Worm (Caenorhabditis elegans) whole organism, early embryonic: Measurements from ENCODE around the gene F31E8.5.

ENCODE experiments used
- F13C5.2 ChIP-seq: sonication (generic microtip); optimal IDR thresholded peaks from 2 replicates; lab custom pipeline; 2017; ENCODE audit warnings: mild to moderate bottlenecking, missing genetic modification characterization, inconsistent platforms, missing compliant biosample characterization
- ama-1 ChIP-seq: fragments of 150-350 bp; optimal IDR thresholded peaks from 2 replicates; lab custom pipeline; 2014
- ceh-13 ChIP-seq: fragments of 200-800 bp; sonication (Bioruptor generic); optimal IDR thresholded peaks from 2 replicates; lab custom pipeline; 2018; ENCODE audit warnings: mild to moderate bottlenecking, missing genetic modification characterization, missing compliant biosample characterization
- ets-7 ChIP-seq: sonication (generic microtip); optimal IDR thresholded peaks from 2 replicates; lab custom pipeline; 2016; ENCODE audit warnings: missing genotype, missing genetic modification characterization, missing compliant biosample characterization
- flt-1 ChIP-seq: fragments of 200-800 bp; sonication (Bioruptor generic); IDR thresholded peaks from 2 replicates; pipeline ENCODE4 v1.3.6; 2022; ENCODE audit warnings: missing genetic modification characterization, missing compliant biosample characterization
- hmbx-1 ChIP-seq: sonication (generic microtip); optimal IDR thresholded peaks from 2 replicates; lab custom pipeline; 2016; ENCODE audit warnings: mild to moderate bottlenecking, missing genetic modification characterization, missing compliant biosample characterization
- pes-1 ChIP-seq: fragments of 200-800 bp; sonication (Bioruptor generic); IDR thresholded peaks from 2 replicates; pipeline ENCODE4 v1.3.6; 2022; ENCODE audit warnings: missing genetic modification reagents, missing genetic modification characterization, missing compliant biosample characterization
- tbx-11 ChIP-seq: fragments of 200-800 bp; sonication (Bioruptor generic); IDR thresholded peaks from 2 replicates; pipeline ENCODE4 v1.3.6; 2022; ENCODE audit warnings: missing genetic modification characterization, missing compliant biosample characterization

ce11 chrII:6836762-6837566, 29.9 kb upstream of the F31E8.5 start:
- TF ChIP-seq hmbx-1 (tag; lab: Kevin White, UChicago) (no peak), ets-7 (no peak), ama-1 (no peak), pes-1 (GFP tag; lab: Robert Waterston, UW) (no peak), ceh-13 (GFP tag; lab: Kevin White, UChicago) (no peak), tbx-11 (no peak), flt-1 (GFP tag; lab: Robert Waterston, UW) (no peak), F13C5.2 (tag; lab: Kevin White, UChicago) (no peak)
